Worm (Caenorhabditis elegans) whole organism, early embryonic: ENCODE data around the gene cpr-5.

Experiments used
- B0310.2 ChIP-seq: sonication (generic microtip); optimal IDR thresholded peaks from 2 replicates; lab custom pipeline; 2016; ENCODE audit warnings: mild to moderate bottlenecking, missing genetic modification characterization, missing compliant biosample characterization
- ama-1 ChIP-seq: fragments of 150-350 bp; optimal IDR thresholded peaks from 2 replicates; lab custom pipeline; 2014
- flt-1 ChIP-seq: fragments of 200-800 bp; sonication (Bioruptor generic); IDR thresholded peaks from 2 replicates; pipeline ENCODE4 v1.3.6; 2022; ENCODE audit warnings: missing genetic modification characterization, missing compliant biosample characterization
- pes-1 ChIP-seq: fragments of 200-800 bp; sonication (Bioruptor generic); IDR thresholded peaks from 2 replicates; pipeline ENCODE4 v1.3.6; 2022; ENCODE audit warnings: missing genetic modification reagents, missing genetic modification characterization, missing compliant biosample characterization

DNA sequence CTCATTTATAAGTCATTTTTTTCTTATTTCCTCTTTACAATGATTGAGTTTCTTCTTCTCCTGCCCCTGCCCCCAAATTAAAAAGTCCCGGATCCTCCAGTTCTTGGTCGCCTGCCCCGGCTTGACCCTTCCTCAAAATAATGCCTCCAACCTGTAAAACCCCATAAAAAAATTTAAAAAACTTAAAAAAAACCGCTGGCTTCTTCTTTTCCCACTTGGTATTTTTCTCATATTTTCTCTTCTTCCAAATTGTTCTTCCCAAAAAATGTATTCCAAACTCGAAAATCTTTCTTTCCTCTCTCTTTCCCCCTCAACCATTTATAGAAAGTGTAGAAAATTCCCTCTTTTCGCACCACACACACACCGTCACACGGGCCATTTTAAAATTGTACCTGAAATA, 23.6 kb upstream of the cpr-5 start:
- no peak for TF ChIP-seq flt-1 (GFP tag; lab: Robert Waterston, UW)
- TF ChIP-seq pes-1 (GFP tag; lab: Robert Waterston, UW), result no peak
- no peak for TF ChIP-seq B0310.2 (tag; lab: Kevin White, UChicago)
- TF ChIP-seq ama-1 (lab: Kevin White, UChicago), result no peak
